Worm (Caenorhabditis elegans) whole organism, L4 larva: ENCODE measurements around the gene nas-4.

ENCODE experiments used
- D1046.2 ChIP-seq: fragments of 200-800 bp; sonication (Bioruptor generic); IDR thresholded peaks from 2 replicates; pipeline ENCODE4 v1.3.6; 2022; ENCODE audit warnings: missing genetic modification characterization, missing compliant biosample characterization
- F10B5.3 ChIP-seq: sonication (generic microtip); optimal IDR thresholded peaks from 2 replicates; lab custom pipeline; 2016; ENCODE audit warnings: mild to moderate bottlenecking, missing genetic modification characterization, missing compliant biosample characterization
- F44E2.7 ChIP-seq: fragments of 200-800 bp; sonication (Bioruptor generic); IDR thresholded peaks from 2 replicates; pipeline ENCODE4 v2.1.2; 2022; ENCODE audit warnings: missing genetic modification characterization, missing compliant biosample characterization
- F49E8.2 ChIP-seq: sonication (generic microtip); optimal IDR thresholded peaks from 2 replicates; lab custom pipeline; 2016; ENCODE audit warnings: missing compliant biosample characterization, mild to moderate bottlenecking, missing genetic modification characterization, borderline replicate concordance
- Y105C5A.15 ChIP-seq: fragments of 200-800 bp; sonication (Bioruptor generic); IDR thresholded peaks from 2 replicates; pipeline ENCODE4 v1.3.6; 2022; ENCODE audit warnings: missing genetic modification characterization, missing compliant biosample characterization
- Y75B8A.6 ChIP-seq: fragments of 200-800 bp; sonication (Bioruptor generic); IDR thresholded peaks from 2 replicates; pipeline ENCODE4 v1.3.6; 2022; ENCODE audit warnings: missing genetic modification reagents, missing genetic modification characterization, missing compliant biosample characterization
- aha-1 ChIP-seq: fragments of 150-350 bp; peaks from one replicate; lab custom pipeline; 2014; ENCODE audit warnings: missing biosample characterization, missing genetic modification characterization
- ceh-20 ChIP-seq: fragments of 200-800 bp; sonication (Bioruptor generic); IDR thresholded peaks from 2 replicates; pipeline ENCODE4 v1.3.6; 2022; ENCODE audit warnings: missing genetic modification reagents, missing genetic modification characterization, missing compliant biosample characterization
- ceh-44 ChIP-seq: fragments of 200-800 bp; sonication (Bioruptor generic); IDR thresholded peaks from 2 replicates; pipeline ENCODE4 v1.3.6; 2022; ENCODE audit warnings: missing genetic modification reagents, missing genetic modification characterization, missing compliant biosample characterization
- ceh-82 ChIP-seq: sonication (generic microtip); optimal IDR thresholded peaks from 2 replicates; lab custom pipeline; 2017; ENCODE audit warnings: missing biosample characterization, missing genetic modification characterization
- ces-1 ChIP-seq: fragments of 150-350 bp; sonication (generic microtip); optimal IDR thresholded peaks from 4 replicates; lab custom pipeline; 2014; ENCODE audit warnings: missing biosample characterization, missing genetic modification reagents, missing genetic modification characterization
- cey-2 ChIP-seq: sonication (generic microtip); optimal IDR thresholded peaks from 3 replicates; lab custom pipeline; 2017; ENCODE audit warnings: missing genetic modification characterization, mild to moderate bottlenecking, missing compliant biosample characterization, antibody characterized with exemption, borderline replicate concordance; ENCODE audit not compliant: insufficient read depth
- ctbp-1 ChIP-seq: fragments of 200-800 bp; sonication (Bioruptor generic); IDR thresholded peaks from 2 replicates; pipeline ENCODE4 v1.3.6; 2022; ENCODE audit warnings: missing genetic modification reagents, missing genetic modification characterization, missing compliant biosample characterization
- daf-19 ChIP-seq: fragments of 200-800 bp; sonication (Bioruptor generic); conservative IDR thresholded peaks from 2 replicates; pipeline ENCODE4 v1.3.6; 2022; ENCODE audit warnings: missing genetic modification characterization, missing compliant biosample characterization
- daf-8 ChIP-seq: fragments of 200-800 bp; sonication (Bioruptor generic); IDR thresholded peaks from 2 replicates; pipeline ENCODE4 v1.3.6; 2022; ENCODE audit warnings: missing genetic modification characterization, missing compliant biosample characterization
- dmd-6 ChIP-seq: fragments of 200-800 bp; sonication (Bioruptor generic); IDR thresholded peaks from 2 replicates; pipeline ENCODE4 v1.3.6; 2022; ENCODE audit warnings: missing genetic modification reagents, missing genetic modification characterization, missing compliant biosample characterization
- dpl-1 ChIP-seq: fragments of 150-350 bp; optimal IDR thresholded peaks from 2 replicates; lab custom pipeline; 2014; ENCODE audit warnings: missing biosample characterization, missing genetic modification reagents, missing genetic modification characterization
- duxl-1 ChIP-seq: sonication (generic microtip); optimal IDR thresholded peaks from 2 replicates; lab custom pipeline; 2016; ENCODE audit warnings: mild to moderate bottlenecking, missing genetic modification characterization, moderate library complexity, missing compliant biosample characterization; ENCODE audit not compliant: poor library complexity
- egl-27 ChIP-seq: sonication (generic microtip); optimal IDR thresholded peaks from 3 replicates; lab custom pipeline; 2017; ENCODE audit warnings: missing biosample characterization, missing genetic modification reagents, missing genetic modification characterization
- hlh-30 ChIP-seq: sonication (generic microtip); optimal IDR thresholded peaks from 2 replicates; lab custom pipeline; 2017; ENCODE audit warnings: antibody characterized with exemption, mild to moderate bottlenecking, missing genetic modification characterization, missing compliant biosample characterization; ENCODE audit not compliant: insufficient read depth
- hmg-1.1 ChIP-seq: fragments of 200-800 bp; sonication (Bioruptor generic); IDR thresholded peaks from 2 replicates; pipeline ENCODE4 v1.3.6; 2022; ENCODE audit warnings: missing genetic modification reagents, missing genetic modification characterization, missing compliant biosample characterization
- jun-1 ChIP-seq: fragments of 150-350 bp; optimal IDR thresholded peaks from 2 replicates; lab custom pipeline; 2014; ENCODE audit warnings: missing biosample characterization, missing genetic modification reagents, missing genetic modification characterization
- lin-1 ChIP-seq: fragments of 200-800 bp; sonication (Bioruptor generic); IDR thresholded peaks from 2 replicates; pipeline ENCODE4 v1.3.6; 2022; ENCODE audit warnings: missing genetic modification reagents, missing genetic modification characterization, missing compliant biosample characterization
- lin-29 ChIP-seq: fragments of 200-800 bp; sonication (Bioruptor generic); IDR thresholded peaks from 2 replicates; pipeline ENCODE4 v1.3.6; 2022; ENCODE audit warnings: missing genetic modification reagents, missing genetic modification characterization, missing compliant biosample characterization
- lin-38 ChIP-seq: fragments of 200-800 bp; sonication (Bioruptor generic); IDR thresholded peaks from 2 replicates; pipeline ENCODE4 v1.3.6; 2022; ENCODE audit warnings: missing genetic modification reagents, missing genetic modification characterization, missing compliant biosample characterization
- lsy-2 ChIP-seq, 2 experiments: fragments of 150-350 bp in 1 of 2; sonication (generic microtip) in 1 of 2; optimal IDR thresholded peaks; 2 replicates each; lab custom pipeline; 2014 to 2017; ENCODE audit warnings: missing biosample characterization in 2 of 2, missing genetic modification characterization in 2 of 2
- madf-5 ChIP-seq, 2 experiments: fragments of 200-800 bp; sonication (Bioruptor generic); IDR thresholded peaks; 2 replicates each; pipeline ENCODE4 v1.3.6; 2022; ENCODE audit warnings: missing compliant biosample characterization in 2 of 2, missing genetic modification characterization in 2 of 2
- madf-9 ChIP-seq: fragments of 200-800 bp; sonication (Bioruptor generic); conservative IDR thresholded peaks from 2 replicates; pipeline ENCODE4 v1.3.6; 2022; ENCODE audit warnings: missing genetic modification reagents, missing genetic modification characterization, missing compliant biosample characterization
- mxl-2 ChIP-seq: fragments of 200-800 bp; sonication (Bioruptor generic); conservative IDR thresholded peaks from 2 replicates; pipeline ENCODE4 v1.3.6; 2022; ENCODE audit warnings: missing genetic modification reagents, missing genetic modification characterization, missing compliant biosample characterization
- mxl-3 ChIP-seq: fragments of 200-800 bp; sonication (Bioruptor generic); optimal IDR thresholded peaks from 2 replicates; lab custom pipeline; 2018; ENCODE audit warnings: mild to moderate bottlenecking, missing genetic modification characterization, missing compliant biosample characterization
- nhr-10 ChIP-seq: fragments of 150-350 bp; optimal IDR thresholded peaks from 2 replicates; lab custom pipeline; 2014; ENCODE audit warnings: missing biosample characterization, missing genetic modification characterization
- nhr-25 ChIP-seq: sonication (generic microtip); optimal IDR thresholded peaks from 2 replicates; lab custom pipeline; 2017; ENCODE audit warnings: missing genetic modification characterization, mild to moderate bottlenecking, missing compliant biosample characterization, antibody characterized with exemption, moderate library complexity, borderline replicate concordance; ENCODE audit not compliant: insufficient read depth
- nhr-41 ChIP-seq: fragments of 200-800 bp; sonication (Bioruptor generic); IDR thresholded peaks from 2 replicates; pipeline ENCODE4 v1.3.6; 2022; ENCODE audit warnings: missing genetic modification reagents, missing genetic modification characterization, missing compliant biosample characterization
- nhr-77 ChIP-seq: fragments of 150-350 bp; optimal IDR thresholded peaks from 2 replicates; lab custom pipeline; 2014; ENCODE audit warnings: missing biosample characterization, missing genetic modification characterization
- saeg-2 ChIP-seq: fragments of 200-800 bp; sonication (Bioruptor generic); IDR thresholded peaks from 2 replicates; pipeline ENCODE4 v1.3.6; 2022; ENCODE audit warnings: missing genetic modification reagents, missing genetic modification characterization, missing compliant biosample characterization
- sdz-12 ChIP-seq: fragments of 200-800 bp; sonication (Bioruptor generic); optimal IDR thresholded peaks from 2 replicates; lab custom pipeline; 2018; ENCODE audit warnings: mild to moderate bottlenecking, missing genetic modification characterization, missing compliant biosample characterization
- set-16 ChIP-seq: fragments of 200-800 bp; sonication (Bioruptor generic); IDR thresholded peaks from 2 replicates; pipeline ENCODE4 v1.3.6; 2022; ENCODE audit warnings: missing genetic modification reagents, missing genetic modification characterization, missing compliant biosample characterization
- skn-1 ChIP-seq: fragments of 150-350 bp; optimal IDR thresholded peaks from 2 replicates; lab custom pipeline; 2014; ENCODE audit warnings: missing biosample characterization, missing genetic modification characterization
- snpc-1.2 ChIP-seq: fragments of 200-800 bp; sonication (Bioruptor generic); IDR thresholded peaks from 2 replicates; pipeline ENCODE4 v1.3.6; 2022; ENCODE audit warnings: missing genetic modification reagents, missing genetic modification characterization, missing compliant biosample characterization
- snpc-4 ChIP-seq: fragments of 150-350 bp; optimal IDR thresholded peaks from 2 replicates; lab custom pipeline; 2014; ENCODE audit warnings: missing biosample characterization, missing genetic modification characterization
- tag-97 ChIP-seq: fragments of 200-800 bp; sonication (Bioruptor generic); IDR thresholded peaks from 2 replicates; pipeline ENCODE4 v1.3.6; 2022; ENCODE audit warnings: missing genetic modification characterization, missing compliant biosample characterization
- tra-1 ChIP-seq: fragments of 200-800 bp; sonication (Bioruptor generic); IDR thresholded peaks from 2 replicates; pipeline ENCODE4 v1.3.6; 2022; ENCODE audit warnings: missing genetic modification reagents, missing genetic modification characterization, missing compliant biosample characterization
- unc-130 ChIP-seq: sonication (generic microtip); optimal IDR thresholded peaks from 2 replicates; lab custom pipeline; 2016; ENCODE audit warnings: missing genetic modification reagents, missing genetic modification characterization, missing compliant biosample characterization
- unc-39 ChIP-seq: sonication (generic microtip); optimal IDR thresholded peaks from 2 replicates; lab custom pipeline; 2017; ENCODE audit warnings: missing biosample characterization, missing genetic modification characterization
- vab-7 ChIP-seq: fragments of 200-800 bp; sonication (Bioruptor generic); IDR thresholded peaks from 2 replicates; pipeline ENCODE4 v1.3.6; 2022; ENCODE audit warnings: missing genetic modification reagents, missing genetic modification characterization, missing compliant biosample characterization
- zfp-2 ChIP-seq: sonication (generic microtip); optimal IDR thresholded peaks from 2 replicates; lab custom pipeline; 2016; ENCODE audit warnings: mild to moderate bottlenecking, missing genetic modification characterization, missing compliant biosample characterization
- zip-11 ChIP-seq: fragments of 200-800 bp; sonication (Bioruptor generic); IDR thresholded peaks from 2 replicates; pipeline ENCODE4 v1.3.6; 2022; ENCODE audit warnings: missing genetic modification characterization, missing compliant biosample characterization
- ztf-11 ChIP-seq: fragments of 150-350 bp; optimal IDR thresholded peaks from 2 replicates; lab custom pipeline; 2014; ENCODE audit warnings: missing biosample characterization, missing genetic modification characterization

The nas-4 gene

DNA sequence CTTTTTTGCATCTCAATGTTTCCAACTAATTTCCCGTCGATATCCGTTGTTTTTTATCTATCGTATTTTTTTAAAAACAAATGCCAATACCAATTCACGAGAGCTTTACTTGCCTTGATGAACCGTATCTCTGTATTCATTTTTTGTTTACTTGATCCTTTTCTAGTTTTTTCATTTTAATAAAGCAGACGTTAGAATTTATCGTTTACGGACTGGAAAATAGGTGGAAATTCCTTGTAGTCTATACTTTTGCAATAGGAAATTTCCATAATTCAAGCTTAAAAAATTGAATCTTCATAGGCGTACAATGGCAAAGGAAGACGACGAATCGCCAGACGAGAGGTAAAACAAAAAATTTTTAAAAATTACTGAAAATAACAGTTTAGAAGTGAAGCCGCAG lies 44.4 kb upstream of the nas-4 start, which contains the start of gene algn-1:
algn-1 (plus strand) TSS at position 301 of the 400 bp plus-strand sequence.
- TF ChIP-seq skn-1 (no peak), aha-1 (tag; lab: Kevin White, UChicago) (peak; percentile 49), duxl-1 (no peak), D1046.2 (no peak), Y105C5A.15 (0 out of 2 replicates have a peak, but pooled peaks have one; percentile 18)

DNA sequence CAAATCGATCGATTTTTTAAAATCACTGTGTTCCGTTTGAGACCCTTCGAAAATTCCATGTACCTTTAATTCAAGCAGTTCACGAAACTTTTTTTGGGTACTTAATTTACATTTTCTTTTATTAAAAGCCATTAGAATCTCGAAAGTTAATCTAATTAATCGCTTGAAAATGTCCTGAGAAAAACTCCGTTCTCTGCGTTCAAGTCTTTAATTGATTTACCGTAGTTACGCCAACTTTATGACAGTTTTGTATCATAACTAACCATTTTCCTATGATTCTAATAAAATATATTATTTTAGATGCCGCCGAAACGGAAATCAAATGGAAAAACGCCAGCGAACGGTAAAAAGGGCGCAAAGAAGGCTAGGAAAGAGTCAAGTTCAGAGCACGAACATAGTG lies 38.7 kb upstream of the nas-4 start, which contains the start of gene jhdm-1:
jhdm-1 (plus strand) TSS at position 301 of the 400 bp plus-strand sequence.
- TF ChIP-seq tra-1 (GFP tag; lab: Robert Waterston, UW) (no peak), madf-5 (GFP tag; IDR thresholded peaks at IDR 0.05; lab: Robert Waterston, UW) (no peak), Y75B8A.6 (GFP tag; lab: Robert Waterston, UW) (no peak), snpc-4 (no peak), mxl-3 (no peak), unc-130 (GFP tag; lab: Kevin White, UChicago) (no peak), lin-29 (GFP tag; lab: Robert Waterston, UW) (no peak), set-16 (GFP tag; lab: Robert Waterston, UW) (no peak), F10B5.3 (tag; lab: Kevin White, UChicago) (no peak)

DNA sequence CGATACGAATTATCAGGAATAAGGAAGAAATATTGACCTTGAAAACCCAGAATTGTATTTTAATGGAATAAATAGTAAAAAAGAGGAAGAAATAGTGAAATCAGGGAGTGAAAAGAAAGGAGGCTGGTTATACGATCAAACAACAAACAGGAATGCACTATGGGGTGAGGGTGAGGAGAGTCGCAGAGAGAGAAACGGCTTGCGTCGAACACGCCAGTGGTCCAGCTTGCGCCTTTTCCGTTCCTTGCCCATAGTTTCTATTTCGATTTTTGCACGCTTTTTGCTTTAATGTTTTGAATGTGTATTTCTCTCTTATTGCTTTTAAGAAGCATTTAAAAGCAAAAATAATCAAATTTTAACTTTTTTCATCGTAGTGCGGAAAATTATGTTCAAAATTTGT lies 38.2 kb upstream of the nas-4 start:
- TF ChIP-seq saeg-2 (GFP tag; lab: Robert Waterston, UW) = no peak
- TF ChIP-seq ceh-82 (tag; lab: Kevin White, UChicago) = no peak
- no peak for TF ChIP-seq ctbp-1 (GFP tag; lab: Robert Waterston, UW)
- peak; percentile 60 for TF ChIP-seq nhr-25 (tag; lab: Kevin White, UChicago)
- no peak for TF ChIP-seq mxl-2 (GFP tag; lab: Robert Waterston, UW)
- peak; percentile 65 for TF ChIP-seq dmd-6 (GFP tag; lab: Robert Waterston, UW)
- TF ChIP-seq F49E8.2 (tag; lab: Kevin White, UChicago) = no peak
- peak; percentile 81 for TF ChIP-seq dpl-1
- TF ChIP-seq set-16 (GFP tag; lab: Robert Waterston, UW) = peak; percentile 21; the same call in 1 of the 2 replicates
- peak; percentile 78 for TF ChIP-seq hmg-1.1 (GFP tag; lab: Robert Waterston, UW)
- no peak for TF ChIP-seq cey-2
- TF ChIP-seq zfp-2 (tag; lab: Kevin White, UChicago) = no peak
- TF ChIP-seq ceh-44 (GFP tag; lab: Robert Waterston, UW) = no peak
- no peak for TF ChIP-seq madf-5 (GFP tag; IDR thresholded peaks at IDR 0.05; lab: Robert Waterston, UW)
- peak; percentile 71 to 92 for TF ChIP-seq lsy-2 (tag; optimal IDR thresholded peaks at IDR 0.05; lab: Kevin White, UChicago)
- TF ChIP-seq ces-1 (GFP tag; lab: Kevin White, UChicago) = no peak
- no peak for TF ChIP-seq nhr-10 (tag; lab: Kevin White, UChicago)
- no peak for TF ChIP-seq tag-97 (GFP tag; lab: Robert Waterston, UW)
- peak; percentile 66 for TF ChIP-seq lin-1 (GFP tag; lab: Robert Waterston, UW)
- TF ChIP-seq ceh-20 (GFP tag; lab: Robert Waterston, UW) = peak; percentile 74
- TF ChIP-seq nhr-41 = no peak
- TF ChIP-seq lin-38 (GFP tag; lab: Robert Waterston, UW) = peak; percentile 83
- TF ChIP-seq ztf-11 (tag; lab: Kevin White, UChicago) = no peak
- TF ChIP-seq madf-9 (GFP tag; lab: Robert Waterston, UW) = 0 out of 2 replicates have a peak, but pooled peaks have one; percentile 34
- TF ChIP-seq nhr-77 (tag; lab: Kevin White, UChicago) = peak; percentile 72
- TF ChIP-seq egl-27 = no peak
- peak; percentile 5 for TF ChIP-seq jun-1 (tag; lab: Kevin White, UChicago)
- peak; percentile 98 for TF ChIP-seq aha-1 (tag; lab: Kevin White, UChicago)
- TF ChIP-seq sdz-12 = no peak
- TF ChIP-seq D1046.2 = no peak
- TF ChIP-seq daf-8 (GFP tag; lab: Robert Waterston, UW) = no peak
- TF ChIP-seq unc-39 (tag; lab: Kevin White, UChicago) = no peak
- TF ChIP-seq hlh-30 (tag; lab: Kevin White, UChicago) = peak; percentile 72
- TF ChIP-seq F44E2.7 (GFP tag; lab: Robert Waterston, UW) = no peak
- no peak for TF ChIP-seq snpc-1.2 (GFP tag; lab: Robert Waterston, UW)
- no peak for TF ChIP-seq daf-19 (GFP tag; lab: Robert Waterston, UW)
- TF ChIP-seq zip-11 = no peak
- TF ChIP-seq vab-7 (GFP tag; lab: Robert Waterston, UW) = no peak
